Fruit fly (Drosophila melanogaster) whole organism, embryonic: Measurements from ENCODE around the gene Ugt35E1.

Source experiments
- Awh ChIP-seq: fragments of 200-800 bp; sonication (Bioruptor generic); IDR thresholded peaks from 2 replicates; pipeline ENCODE4, ENCODE4 v1.3.6; 2022; ENCODE audit warnings: missing biosample characterization, missing genetic modification characterization
- CG11456 ChIP-seq: fragments of 200-800 bp; sonication (Bioruptor generic); IDR thresholded peaks from 3 replicates; pipeline ENCODE4 v1.3.6; 2022; ENCODE audit warnings: missing biosample characterization, missing genetic modification characterization
- CG13287 ChIP-seq: fragments of 200-800 bp; sonication (Bioruptor generic); IDR thresholded peaks from 2 replicates; pipeline ENCODE4 v1.3.6; 2022; ENCODE audit warnings: missing biosample characterization, missing genetic modification characterization; ENCODE audit not compliant: partially characterized antibody
- CG13624 ChIP-seq: fragments of 200-800 bp; sonication (Bioruptor generic); optimal IDR thresholded peaks from 2 replicates; lab custom pipeline; 2016; ENCODE audit warnings: missing biosample characterization, missing genetic modification characterization
- CG15269 ChIP-seq: fragments of 200-800 bp; sonication (Bioruptor generic); optimal IDR thresholded peaks from 2 replicates; lab custom pipeline; 2018; ENCODE audit warnings: missing biosample characterization, mild to moderate bottlenecking, missing genetic modification characterization, moderate library complexity
- CG16813 ChIP-seq: fragments of 200-800 bp; sonication (Bioruptor generic); IDR thresholded peaks from 3 replicates; pipeline ENCODE4 v1.3.6; 2022; ENCODE audit warnings: missing biosample characterization, missing genetic modification characterization; ENCODE audit not compliant: partially characterized antibody
- CG17385 ChIP-seq: fragments of 200-800 bp; sonication (Bioruptor generic); optimal IDR thresholded peaks from 3 replicates; lab custom pipeline; 2018; ENCODE audit warnings: missing biosample characterization, mild to moderate bottlenecking, missing genetic modification characterization
- CG17829 ChIP-seq: fragments of 200-800 bp; optimal IDR thresholded peaks from 2 replicates; lab custom pipeline; 2019; ENCODE audit warnings: missing biosample characterization, mild to moderate bottlenecking, missing genetic modification characterization, moderate library complexity
- CG2120 ChIP-seq: fragments of 200-800 bp; sonication (Bioruptor generic); optimal IDR thresholded peaks from 3 replicates; lab custom pipeline; 2016; ENCODE audit warnings: missing biosample characterization, missing genetic modification characterization
- CG3163 ChIP-seq: fragments of 200-800 bp; sonication (Bioruptor generic); optimal IDR thresholded peaks from 3 replicates; lab custom pipeline; 2016; ENCODE audit warnings: missing biosample characterization, missing genetic modification characterization
- CG32532 ChIP-seq: fragments of 200-800 bp; sonication (Bioruptor generic); IDR thresholded peaks from 2 replicates; pipeline ENCODE4 v1.3.6; 2022; ENCODE audit warnings: missing biosample characterization, missing genetic modification characterization
- CG34224 ChIP-seq: fragments of 200-800 bp; sonication (Bioruptor generic); IDR thresholded peaks from 3 replicates; pipeline ENCODE4 v1.3.6; 2022; ENCODE audit warnings: missing biosample characterization, missing genetic modification characterization; ENCODE audit not compliant: partially characterized antibody
- CG3726 ChIP-seq: fragments of 200-800 bp; sonication (Bioruptor generic); IDR thresholded peaks from 3 replicates; pipeline ENCODE4, ENCODE4 v1.3.6; 2022; ENCODE audit warnings: missing biosample characterization, missing genetic modification characterization
- D19B ChIP-seq: fragments of 200-800 bp; sonication (Bioruptor generic); optimal IDR thresholded peaks from 2 replicates; lab custom pipeline; 2017; ENCODE audit warnings: missing biosample characterization, mild to moderate bottlenecking, missing genetic modification characterization
- Dll ChIP-seq: fragments of 200-800 bp; sonication (Bioruptor generic); IDR thresholded peaks from 4 replicates; pipeline ENCODE4 v1.3.6; 2022; ENCODE audit warnings: missing biosample characterization, missing genetic modification characterization; ENCODE audit not compliant: partially characterized antibody
- ERR ChIP-seq: fragments of 200-800 bp; sonication (Bioruptor generic); optimal IDR thresholded peaks from 2 replicates; lab custom pipeline; 2016; ENCODE audit warnings: missing biosample characterization, missing genetic modification characterization
- HLH4C ChIP-seq: fragments of 200-800 bp; sonication (Bioruptor generic); IDR thresholded peaks from 3 replicates; pipeline ENCODE4 v1.3.6; 2022; ENCODE audit warnings: missing biosample characterization, missing genetic modification characterization; ENCODE audit not compliant: partially characterized antibody
- HmgZ ChIP-seq: fragments of 200-800 bp; sonication (Bioruptor generic); optimal IDR thresholded peaks from 2 replicates; lab custom pipeline; 2018; ENCODE audit warnings: missing biosample characterization, mild to moderate bottlenecking, missing genetic modification characterization
- Jarid2 ChIP-seq: fragments of 200-800 bp; sonication (Bioruptor generic); optimal IDR thresholded peaks from 3 replicates; lab custom pipeline; 2017; ENCODE audit warnings: mild to moderate bottlenecking, missing biosample characterization, missing genetic modification reagents, missing genetic modification characterization
- MBD-R2 ChIP-seq: fragments of 200-800 bp; sonication (Bioruptor generic); IDR thresholded peaks from 2 replicates; pipeline ENCODE4 v1.3.6; 2022; ENCODE audit warnings: missing biosample characterization, missing genetic modification characterization
- Meics ChIP-seq: fragments of 200-800 bp; sonication (Bioruptor generic); optimal IDR thresholded peaks from 2 replicates; lab custom pipeline; 2017; ENCODE audit warnings: missing biosample characterization, mild to moderate bottlenecking, missing genetic modification characterization
- NFAT ChIP-seq: fragments of 200-800 bp; sonication (Bioruptor generic); IDR thresholded peaks from 2 replicates; pipeline ENCODE4 v1.3.6; 2022; ENCODE audit warnings: missing biosample characterization, missing genetic modification characterization
- Pdp1 ChIP-seq, 2 experiments: fragments of 200-800 bp; sonication (Bioruptor generic); optimal IDR thresholded peaks; 3 replicates each; lab custom pipeline; 2016; ENCODE audit warnings: missing biosample characterization in 2 of 2, missing genetic modification characterization in 2 of 2, mild to moderate bottlenecking in 1 of 2, moderate library complexity in 1 of 2
- Rfx ChIP-seq: fragments of 200-800 bp; sonication (Bioruptor generic); IDR thresholded peaks from 2 replicates; pipeline ENCODE4 v1.3.6; 2022; ENCODE audit warnings: missing biosample characterization, missing genetic modification characterization
- Trl ChIP-seq, 3 experiments: fragments of >200 bp in 2 of 3; fragments of 200-800 bp in 1 of 3; sonication (Bioruptor generic) in 1 of 3; optimal IDR thresholded peaks; 2 replicates in 1 of 3; 3 replicates in 2 of 3; lab custom pipeline; 2016 to 2017; ENCODE audit warnings: missing biosample characterization in 1 of 3, missing genetic modification characterization in 1 of 3
- az2 ChIP-seq: fragments of 200-800 bp; sonication (Bioruptor generic); optimal IDR thresholded peaks from 3 replicates; lab custom pipeline; 2016; ENCODE audit warnings: missing biosample characterization, missing genetic modification characterization
- caup ChIP-seq: fragments of 200-800 bp; sonication (Bioruptor generic); optimal IDR thresholded peaks from 3 replicates; lab custom pipeline; 2017; ENCODE audit warnings: missing biosample characterization, mild to moderate bottlenecking, missing genetic modification characterization, moderate library complexity; ENCODE audit not compliant: severe bottlenecking
- chinmo ChIP-seq: fragments of 200-800 bp; sonication (Bioruptor generic); IDR thresholded peaks from 4 replicates; pipeline ENCODE4 v1.3.6; 2022; ENCODE audit warnings: missing biosample characterization, missing genetic modification characterization; ENCODE audit not compliant: partially characterized antibody
- corto ChIP-seq: fragments of 200-800 bp; sonication (Bioruptor generic); optimal IDR thresholded peaks from 2 replicates; lab custom pipeline; 2016; ENCODE audit warnings: missing biosample characterization, mild to moderate bottlenecking, missing genetic modification characterization, moderate library complexity
- dmrt99B ChIP-seq: fragments of 200-800 bp; sonication (Bioruptor generic); optimal IDR thresholded peaks from 2 replicates; lab custom pipeline; 2018; ENCODE audit warnings: missing biosample characterization, mild to moderate bottlenecking, missing genetic modification characterization, moderate library complexity
- eve ChIP-seq, 2 experiments: fragments of >200 bp; optimal IDR thresholded peaks; 2 replicates each; lab custom pipeline; 2017; ENCODE audit warnings: missing biosample characterization in 2 of 2, missing genetic modification characterization in 2 of 2
- exex ChIP-seq: fragments of 200-800 bp; sonication (Bioruptor generic); optimal IDR thresholded peaks from 4 replicates; lab custom pipeline; 2018; ENCODE audit warnings: missing biosample characterization, mild to moderate bottlenecking, missing genetic modification characterization, moderate library complexity
- fru ChIP-seq: fragments of >200 bp; optimal IDR thresholded peaks from 2 replicates; lab custom pipeline; 2017
- gcm ChIP-seq: fragments of 200-800 bp; sonication (Bioruptor generic); optimal IDR thresholded peaks from 2 replicates; lab custom pipeline; 2019; ENCODE audit warnings: missing biosample characterization, mild to moderate bottlenecking, missing genetic modification characterization, moderate library complexity
- grn ChIP-seq: fragments of 200-800 bp; sonication (Bioruptor generic); optimal IDR thresholded peaks from 3 replicates; lab custom pipeline; 2017; ENCODE audit warnings: missing biosample characterization, missing genetic modification characterization
- insv ChIP-seq, 2 experiments: fragments of 200-800 bp; sonication (Bioruptor generic); optimal IDR thresholded peaks; 3 replicates each; lab custom pipeline; 2016 to 2018; ENCODE audit warnings: missing biosample characterization in 2 of 2, missing genetic modification characterization in 2 of 2
- inv ChIP-seq: fragments of 200-800 bp; sonication (Bioruptor generic); IDR thresholded peaks from 2 replicates; pipeline ENCODE4 v1.3.6; 2022; ENCODE audit warnings: missing biosample characterization, missing genetic modification characterization; ENCODE audit not compliant: partially characterized antibody
- kni ChIP-seq: fragments of 200-800 bp; sonication (Bioruptor generic); optimal IDR thresholded peaks from 3 replicates; lab custom pipeline; 2017; ENCODE audit warnings: mild to moderate bottlenecking, missing biosample characterization, missing genetic modification reagents, missing genetic modification characterization
- lab ChIP-seq: fragments of 200-800 bp; sonication (Bioruptor generic); optimal IDR thresholded peaks from 3 replicates; lab custom pipeline; 2017; ENCODE audit warnings: missing biosample characterization, missing genetic modification characterization, mild to moderate bottlenecking, moderate library complexity, missing genetic modification reagents
- luna ChIP-seq: fragments of 200-800 bp; sonication (Bioruptor generic); optimal IDR thresholded peaks from 2 replicates; lab custom pipeline; 2016; ENCODE audit warnings: missing biosample characterization, missing genetic modification characterization
- mirr ChIP-seq: fragments of 200-800 bp; sonication (Bioruptor generic); optimal IDR thresholded peaks from 3 replicates; lab custom pipeline; 2018; ENCODE audit warnings: missing biosample characterization, mild to moderate bottlenecking, missing genetic modification characterization
- nerfin-1 ChIP-seq: fragments of 200-800 bp; sonication (Bioruptor generic); optimal IDR thresholded peaks from 3 replicates; lab custom pipeline; 2019; ENCODE audit warnings: missing biosample characterization, mild to moderate bottlenecking, missing genetic modification characterization, moderate library complexity
- pb ChIP-seq: fragments of 200-800 bp; sonication (Bioruptor generic); optimal IDR thresholded peaks from 3 replicates; lab custom pipeline; 2016; ENCODE audit warnings: missing biosample characterization, missing genetic modification characterization
- sens ChIP-seq: fragments of 200-800 bp; sonication (Bioruptor generic); peaks from one replicate; lab custom pipeline; 2016; ENCODE audit warnings: missing biosample characterization, missing genetic modification characterization
- slbo ChIP-seq: fragments of 200-800 bp; sonication (Bioruptor generic); IDR thresholded peaks from 2 replicates; pipeline ENCODE4 v1.3.6; 2022; ENCODE audit warnings: missing biosample characterization, missing genetic modification characterization
- sob ChIP-seq: fragments of 200-800 bp; sonication (Bioruptor generic); IDR thresholded peaks from 2 replicates; pipeline ENCODE4 v1.3.6; 2022; ENCODE audit warnings: missing biosample characterization, missing genetic modification characterization
- sug ChIP-seq: fragments of 200-800 bp; optimal IDR thresholded peaks from 2 replicates; lab custom pipeline; 2019; ENCODE audit warnings: missing biosample characterization, mild to moderate bottlenecking, missing genetic modification characterization, moderate library complexity
- yki ChIP-seq: fragments of >200 bp; optimal IDR thresholded peaks from 3 replicates; lab custom pipeline; 2018
- z ChIP-seq: fragments of 200-800 bp; sonication (Bioruptor generic); IDR thresholded peaks from 3 replicates; pipeline ENCODE4 v1.3.6; 2022; ENCODE audit warnings: missing biosample characterization, missing genetic modification characterization

Ugt35E1 gene

DNA sequence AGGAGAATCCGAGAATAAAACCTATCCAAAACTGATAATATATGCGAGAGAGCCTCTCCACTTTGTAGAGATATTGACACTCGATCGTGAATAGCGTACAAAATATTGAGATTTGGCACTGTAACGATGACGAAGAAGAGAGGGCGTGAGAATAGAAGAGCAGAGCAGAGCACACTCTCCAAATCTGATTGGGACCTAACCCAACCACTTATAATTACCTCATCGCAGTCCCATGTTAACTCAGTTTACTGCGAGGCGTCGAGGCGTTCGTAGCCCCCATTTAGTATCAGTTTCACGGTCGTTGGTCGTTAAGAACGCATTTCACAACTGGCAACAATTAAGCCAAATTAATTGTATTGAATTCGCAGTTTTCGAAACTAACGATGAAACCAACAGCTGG, 9.0 kb downstream of the Ugt35E1 start, which contains the start of gene Ugt302C1:
Ugt302C1 (plus strand) TSS at position 241 of the 400 bp plus-strand sequence.
- peak; percentile 44; the same call in 1 of the 4 replicates for TF ChIP-seq Dll (GFP tag; lab: Robert Waterston, UW)
- peak; percentile 16 for TF ChIP-seq corto (GFP tag; lab: Kevin White, UChicago)
- TF ChIP-seq Meics (GFP tag; lab: Kevin White, UChicago), result peak; percentile 9
- no peak for TF ChIP-seq luna
- TF ChIP-seq HLH4C (GFP tag; lab: Robert Waterston, UW), result 0 out of 3 replicates have a peak, but pooled peaks have one; percentile 46
- TF ChIP-seq yki (lab: Kevin White, UChicago), result peak; percentile 74
- TF ChIP-seq gcm (GFP tag; lab: Kevin White, UChicago), result no peak
- TF ChIP-seq fru (lab: Kevin White, UChicago), result no peak
- peak; percentile 10 for TF ChIP-seq CG2120 (GFP tag; lab: Kevin White, UChicago)
- peak; percentile 57; the same call in 1 of the 2 replicates for TF ChIP-seq CG32532 (GFP tag; lab: Robert Waterston, UW)
- peak; percentile 34; the same call in 1 of the 2 replicates for TF ChIP-seq Awh (GFP tag; lab: Robert Waterston, UW)
- TF ChIP-seq slbo (GFP tag; lab: Robert Waterston, UW), result 0 out of 2 replicates have a peak, but pooled peaks have one; percentile 34
- TF ChIP-seq lab (GFP tag; lab: Kevin White, UChicago), result peak; percentile 17
- peak; percentile 55 for TF ChIP-seq exex
- TF ChIP-seq caup (GFP tag; lab: Kevin White, UChicago), result peak; percentile 35
- no peak for TF ChIP-seq az2 (GFP tag; lab: Kevin White, UChicago)
- TF ChIP-seq CG16813 (GFP tag; lab: Robert Waterston, UW), result no peak
- TF ChIP-seq CG34224 (GFP tag; lab: Robert Waterston, UW), result peak; percentile 57; the same call in 2 of the 3 replicates
- peak; percentile 28; the same call in 1 of the 2 replicates for TF ChIP-seq inv
- peak; percentile 53 for TF ChIP-seq mirr (GFP tag; lab: Kevin White, UChicago)
- TF ChIP-seq CG3163 (GFP tag; lab: Kevin White, UChicago), result peak; percentile 79
- no peak for TF ChIP-seq nerfin-1 (tag; lab: Kevin White, UChicago)
- peak; percentile 56; the same call in 1 of the 2 replicates for TF ChIP-seq NFAT (GFP tag; lab: Robert Waterston, UW)
- TF ChIP-seq MBD-R2 (GFP tag; lab: Robert Waterston, UW), result peak; percentile 29; the same call in 1 of the 2 replicates
- peak; percentile 48; the same call in 1 of the 2 replicates for TF ChIP-seq sob
- TF ChIP-seq CG17385, result peak; percentile 12
- peak; percentile 72; the same call in 2 of the 3 replicates for TF ChIP-seq z (GFP tag; lab: Robert Waterston, UW)
- TF ChIP-seq Rfx, result peak; percentile 61; the same call in 1 of the 2 replicates
- TF ChIP-seq eve (GFP tag; optimal IDR thresholded peaks at IDR 0.05; lab: Kevin White, UChicago), result peak in 1 of 2 experiments; percentile 76
- peak; percentile 19 for TF ChIP-seq CG13624
- TF ChIP-seq chinmo (GFP tag; lab: Robert Waterston, UW), result peak; percentile 85; the same call in 2 of the 4 replicates
- TF ChIP-seq grn (GFP tag; lab: Kevin White, UChicago), result peak; percentile 46
- TF ChIP-seq HmgZ, result peak; percentile 10
- TF ChIP-seq Jarid2, result peak; percentile 92
- no peak for TF ChIP-seq ERR (GFP tag; lab: Kevin White, UChicago)
- peak; percentile 84 to 98 for TF ChIP-seq Trl (optimal IDR thresholded peaks at IDR 0.05; lab: Kevin White, UChicago)
- TF ChIP-seq Trl (GFP tag; optimal IDR thresholded peaks at IDR 0.05; lab: Kevin White, UChicago), result peak; percentile 3
- peak; percentile 4 for TF ChIP-seq pb
- TF ChIP-seq sug (tag; lab: Kevin White, UChicago), result peak; percentile 21
- peak; percentile 62; the same call in 1 of the 2 replicates for TF ChIP-seq CG13287 (GFP tag; lab: Robert Waterston, UW)
- TF ChIP-seq CG17829 (tag; lab: Kevin White, UChicago), result no peak
- peak; percentile 49 for TF ChIP-seq sens (GFP tag; lab: Kevin White, UChicago)
- no peak for TF ChIP-seq dmrt99B (tag; lab: Kevin White, UChicago)
- TF ChIP-seq D19B (GFP tag; lab: Kevin White, UChicago), result no peak
- TF ChIP-seq CG15269 (tag; lab: Kevin White, UChicago), result peak; percentile 8
- peak in 1 of 2 experiments; percentile 90 for TF ChIP-seq Pdp1 (GFP tag; optimal IDR thresholded peaks at IDR 0.05; lab: Kevin White, UChicago)
- peak; percentile 71 for TF ChIP-seq kni (GFP tag; lab: Kevin White, UChicago)
- 0 out of 3 replicates have a peak, but pooled peaks have one; percentile 39 for TF ChIP-seq CG11456 (GFP tag; lab: Robert Waterston, UW)
- TF ChIP-seq insv (GFP tag; optimal IDR thresholded peaks at IDR 0.05; lab: Kevin White, UChicago), result peak in 1 of 2 experiments; percentile 13
- no peak for TF ChIP-seq CG3726 (GFP tag; lab: Robert Waterston, UW)
